Fruit fly (Drosophila melanogaster) whole organism, prepupa: Measurements from ENCODE around the gene flfl.

Experiments used
- Blimp-1 ChIP-seq: fragments of 200-800 bp; sonication (Bioruptor generic); optimal IDR thresholded peaks from 3 replicates; lab custom pipeline; 2017; ENCODE audit warnings: missing biosample characterization, missing genetic modification characterization, mild to moderate bottlenecking, moderate library complexity, missing genetic modification reagents
- CG10631 ChIP-seq: fragments of 200-800 bp; sonication (Bioruptor generic); optimal IDR thresholded peaks from 2 replicates; lab custom pipeline; 2016; ENCODE audit warnings: missing biosample characterization, missing genetic modification characterization
- CG10669 ChIP-seq: fragments of 200-800 bp; sonication (Bioruptor generic); optimal IDR thresholded peaks from 3 replicates; lab custom pipeline; 2018; ENCODE audit warnings: missing biosample characterization, mild to moderate bottlenecking, missing genetic modification characterization, moderate library complexity
- CG11762 ChIP-seq: fragments of 200-800 bp; sonication (Bioruptor generic); optimal IDR thresholded peaks from 3 replicates; lab custom pipeline; 2016; ENCODE audit warnings: missing biosample characterization, missing genetic modification characterization; ENCODE audit not compliant: insufficient read depth
- CG15336 ChIP-seq: fragments of 200-800 bp; sonication (Bioruptor generic); IDR thresholded peaks from 2 replicates; pipeline ENCODE4 v1.3.6; 2022; ENCODE audit warnings: missing biosample characterization, missing genetic modification characterization
- CG1621 ChIP-seq: fragments of 200-800 bp; sonication (Bioruptor generic); optimal IDR thresholded peaks from 3 replicates; lab custom pipeline; 2018; ENCODE audit warnings: missing biosample characterization, mild to moderate bottlenecking, missing genetic modification characterization
- CG16779 ChIP-seq: fragments of 200-800 bp; sonication (Bioruptor generic); optimal IDR thresholded peaks from 3 replicates; lab custom pipeline; 2017; ENCODE audit warnings: missing biosample characterization, mild to moderate bottlenecking, missing genetic modification characterization
- CG3032 ChIP-seq: fragments of 200-800 bp; optimal IDR thresholded peaks from 2 replicates; lab custom pipeline; 2019; ENCODE audit warnings: missing biosample characterization, mild to moderate bottlenecking, missing genetic modification characterization, moderate library complexity
- CG32006 ChIP-seq: fragments of 200-800 bp; sonication (Bioruptor generic); optimal IDR thresholded peaks from 3 replicates; lab custom pipeline; 2017; ENCODE audit warnings: missing biosample characterization, mild to moderate bottlenecking, missing genetic modification characterization
- CG34406 ChIP-seq: fragments of 200-800 bp; sonication (Bioruptor generic); optimal IDR thresholded peaks from 3 replicates; lab custom pipeline; 2016; ENCODE audit warnings: missing biosample characterization, missing genetic modification characterization
- CG3919 ChIP-seq: fragments of 200-800 bp; sonication (Bioruptor generic); optimal IDR thresholded peaks from 3 replicates; lab custom pipeline; 2016; ENCODE audit warnings: missing biosample characterization, missing genetic modification characterization
- CG4318 ChIP-seq: fragments of 200-800 bp; sonication (Bioruptor generic); optimal IDR thresholded peaks from 3 replicates; lab custom pipeline; 2017; ENCODE audit warnings: missing biosample characterization, mild to moderate bottlenecking, missing genetic modification characterization
- CG6163 ChIP-seq: fragments of 200-800 bp; sonication (Bioruptor generic); IDR thresholded peaks from 3 replicates; pipeline ENCODE4 v1.3.6; 2022; ENCODE audit warnings: missing biosample characterization, missing genetic modification characterization
- CG6276 ChIP-seq: fragments of 200-800 bp; sonication (Bioruptor generic); optimal IDR thresholded peaks from 2 replicates; lab custom pipeline; 2017; ENCODE audit warnings: missing biosample characterization, mild to moderate bottlenecking, missing genetic modification characterization
- CG6792 ChIP-seq: fragments of 200-800 bp; sonication (Bioruptor generic); optimal IDR thresholded peaks from 3 replicates; lab custom pipeline; 2016; ENCODE audit warnings: missing biosample characterization, missing genetic modification characterization
- CG6808 ChIP-seq: fragments of 200-800 bp; sonication (Bioruptor generic); optimal IDR thresholded peaks from 3 replicates; lab custom pipeline; 2017; ENCODE audit warnings: missing biosample characterization, missing genetic modification characterization, mild to moderate bottlenecking, moderate library complexity, missing genetic modification reagents
- CG6854 ChIP-seq: fragments of 200-800 bp; sonication (Bioruptor generic); optimal IDR thresholded peaks from 2 replicates; lab custom pipeline; 2017; ENCODE audit warnings: missing biosample characterization, mild to moderate bottlenecking, missing genetic modification characterization
- CG8319 ChIP-seq: fragments of 200-800 bp; sonication (Bioruptor generic); optimal IDR thresholded peaks from 3 replicates; lab custom pipeline; 2016; ENCODE audit warnings: missing biosample characterization, missing genetic modification characterization
- CG9139 ChIP-seq: fragments of 200-800 bp; sonication (Bioruptor generic); optimal IDR thresholded peaks from 3 replicates; lab custom pipeline; 2017; ENCODE audit warnings: missing biosample characterization, mild to moderate bottlenecking, missing genetic modification characterization
- Eip75B ChIP-seq: fragments of 200-800 bp; sonication (Bioruptor generic); optimal IDR thresholded peaks from 3 replicates; lab custom pipeline; 2016; ENCODE audit warnings: missing biosample characterization, missing genetic modification characterization
- Eip93F ChIP-seq: fragments of 200-800 bp; sonication (Bioruptor generic); optimal IDR thresholded peaks from 2 replicates; lab custom pipeline; 2016; ENCODE audit warnings: missing biosample characterization, mild to moderate bottlenecking, missing genetic modification characterization
- Ets96B ChIP-seq: fragments of 200-800 bp; optimal IDR thresholded peaks from 2 replicates; lab custom pipeline; 2019; ENCODE audit warnings: missing biosample characterization, mild to moderate bottlenecking, missing genetic modification characterization, moderate library complexity
- Gug ChIP-seq: fragments of 200-800 bp; sonication (Bioruptor generic); IDR thresholded peaks from 2 replicates; pipeline ENCODE4 v1.3.6; 2022; ENCODE audit warnings: missing biosample characterization, missing genetic modification characterization
- Hr38 ChIP-seq: sonication (Bioruptor generic); optimal IDR thresholded peaks from 2 replicates; lab custom pipeline; 2016; ENCODE audit warnings: missing biosample characterization, missing genetic modification characterization
- Hr39 ChIP-seq: fragments of 200-800 bp; sonication (Bioruptor generic); optimal IDR thresholded peaks from 2 replicates; lab custom pipeline; 2016; ENCODE audit warnings: missing biosample characterization, missing genetic modification characterization
- Hr4 ChIP-seq: fragments of 200-800 bp; sonication (Bioruptor generic); optimal IDR thresholded peaks from 3 replicates; lab custom pipeline; 2016; ENCODE audit warnings: missing biosample characterization, missing genetic modification characterization
- Lpt ChIP-seq: fragments of 200-800 bp; sonication (Bioruptor generic); optimal IDR thresholded peaks from 3 replicates; lab custom pipeline; 2016; ENCODE audit warnings: missing biosample characterization, missing genetic modification characterization
- Met ChIP-seq: fragments of 200-800 bp; sonication (Bioruptor generic); optimal IDR thresholded peaks from 3 replicates; lab custom pipeline; 2016; ENCODE audit warnings: missing biosample characterization, missing genetic modification characterization
- Smox ChIP-seq: fragments of 200-800 bp; sonication (Bioruptor generic); optimal IDR thresholded peaks from 3 replicates; lab custom pipeline; 2016; ENCODE audit warnings: missing biosample characterization, missing genetic modification characterization
- Sox102F ChIP-seq: fragments of 200-800 bp; sonication (Bioruptor generic); optimal IDR thresholded peaks from 2 replicates; lab custom pipeline; 2016; ENCODE audit warnings: missing biosample characterization, mild to moderate bottlenecking, missing genetic modification characterization
- Sox14 ChIP-seq: fragments of 200-800 bp; sonication (Bioruptor generic); optimal IDR thresholded peaks from 3 replicates; lab custom pipeline; 2016; ENCODE audit warnings: missing biosample characterization, missing genetic modification characterization
- Sox15 ChIP-seq: fragments of 200-800 bp; sonication (Bioruptor generic); optimal IDR thresholded peaks from 3 replicates; lab custom pipeline; 2016; ENCODE audit warnings: missing biosample characterization, missing genetic modification characterization
- achi ChIP-seq: fragments of 200-800 bp; sonication (Bioruptor generic); optimal IDR thresholded peaks from 3 replicates; lab custom pipeline; 2016; ENCODE audit warnings: missing biosample characterization, missing genetic modification characterization
- acj6 ChIP-seq: fragments of 200-800 bp; sonication (Bioruptor generic); optimal IDR thresholded peaks from 3 replicates; lab custom pipeline; 2016; ENCODE audit warnings: missing biosample characterization, missing genetic modification characterization
- cyc ChIP-seq: fragments of 200-800 bp; sonication (Bioruptor generic); optimal IDR thresholded peaks from 3 replicates; lab custom pipeline; 2016; ENCODE audit warnings: missing biosample characterization, missing genetic modification characterization
- dac ChIP-seq: fragments of 200-800 bp; sonication (Bioruptor generic); optimal IDR thresholded peaks from 2 replicates; lab custom pipeline; 2017; ENCODE audit warnings: missing biosample characterization, mild to moderate bottlenecking, missing genetic modification characterization
- dsx ChIP-seq: fragments of 200-800 bp; optimal IDR thresholded peaks from 3 replicates; lab custom pipeline; 2019; ENCODE audit warnings: missing biosample characterization, mild to moderate bottlenecking, missing genetic modification characterization, moderate library complexity; ENCODE audit not compliant: poor library complexity, severe bottlenecking
- esn ChIP-seq: fragments of 200-800 bp; sonication (Bioruptor generic); optimal IDR thresholded peaks from 2 replicates; lab custom pipeline; 2016; ENCODE audit warnings: missing biosample characterization, mild to moderate bottlenecking, missing genetic modification characterization, moderate library complexity
- fd59A ChIP-seq: fragments of 200-800 bp; sonication (Bioruptor generic); optimal IDR thresholded peaks from 2 replicates; lab custom pipeline; 2017; ENCODE audit warnings: missing biosample characterization, mild to moderate bottlenecking, missing genetic modification characterization, missing genetic modification reagents
- fd85E ChIP-seq: fragments of 200-800 bp; sonication (Bioruptor generic); optimal IDR thresholded peaks from 3 replicates; lab custom pipeline; 2016; ENCODE audit warnings: missing biosample characterization, missing genetic modification characterization
- fkh ChIP-seq: fragments of 200-800 bp; sonication (Bioruptor generic); optimal IDR thresholded peaks from 3 replicates; lab custom pipeline; 2017; ENCODE audit warnings: missing biosample characterization, mild to moderate bottlenecking, missing genetic modification characterization, moderate library complexity
- net ChIP-seq: fragments of 200-800 bp; sonication (Bioruptor generic); optimal IDR thresholded peaks from 3 replicates; lab custom pipeline; 2016; ENCODE audit warnings: missing biosample characterization, missing genetic modification characterization
- pdm3 ChIP-seq: fragments of 200-800 bp; sonication (Bioruptor generic); optimal IDR thresholded peaks from 3 replicates; lab custom pipeline; 2016; ENCODE audit warnings: missing biosample characterization, missing genetic modification characterization
- salr ChIP-seq, 2 experiments: fragments of 200-800 bp; sonication (Bioruptor generic); optimal IDR thresholded peaks; 3 replicates each; lab custom pipeline; 2016 to 2018; ENCODE audit warnings: missing biosample characterization in 2 of 2, missing genetic modification characterization in 2 of 2, mild to moderate bottlenecking in 1 of 2
- spab ChIP-seq: fragments of 200-800 bp; sonication (Bioruptor generic); optimal IDR thresholded peaks from 2 replicates; lab custom pipeline; 2017; ENCODE audit warnings: missing biosample characterization, mild to moderate bottlenecking, missing genetic modification characterization, missing genetic modification reagents
- svp ChIP-seq: fragments of 200-800 bp; sonication (Bioruptor generic); peaks from one replicate; lab custom pipeline; 2016; ENCODE audit warnings: missing biosample characterization, missing genetic modification characterization
- topi ChIP-seq: fragments of 200-800 bp; sonication (Bioruptor generic); optimal IDR thresholded peaks from 3 replicates; lab custom pipeline; 2016; ENCODE audit warnings: missing biosample characterization, missing genetic modification characterization

The flfl gene

DNA sequence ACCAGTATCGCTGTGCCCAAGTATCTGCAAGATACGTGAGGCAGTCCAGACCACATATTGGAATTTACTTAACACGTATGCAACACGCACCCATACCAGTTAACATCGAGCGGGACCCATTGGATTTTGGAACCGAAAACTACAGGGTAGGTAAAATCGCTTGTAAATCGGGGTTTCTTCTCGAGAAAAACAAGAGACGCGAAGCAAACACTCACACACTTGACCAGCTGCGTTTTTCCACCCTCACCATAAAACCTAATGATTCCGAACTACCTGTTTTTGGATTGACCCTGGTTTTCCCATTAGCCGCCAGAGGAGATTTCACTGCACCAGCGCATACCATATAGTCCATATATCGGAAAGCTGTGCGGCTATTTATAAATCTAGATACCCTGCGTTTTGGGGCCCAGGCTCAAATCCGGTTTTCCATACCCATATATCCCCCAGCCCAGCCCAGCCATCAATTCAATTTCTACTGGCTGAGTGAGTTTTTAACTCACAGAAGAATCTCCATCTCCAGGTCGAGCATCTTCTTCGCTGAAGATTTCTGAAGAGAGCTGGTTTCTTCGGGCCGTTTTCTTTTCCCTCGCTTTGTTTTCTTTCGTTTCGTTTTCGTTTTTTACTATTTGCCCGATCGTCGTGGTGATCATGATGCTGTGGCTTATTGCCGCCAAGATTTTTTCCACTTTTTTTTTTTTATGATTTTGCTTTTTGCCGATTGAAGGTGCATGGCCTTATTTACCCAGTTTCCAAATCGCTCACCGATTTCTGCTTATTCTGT, 32.1 kb downstream of the flfl start (continued):
- TF ChIP-seq fd85E, result no peak
- TF ChIP-seq CG11762, result no peak
- no peak for TF ChIP-seq CG6854 (GFP tag; lab: Kevin White, UChicago)
- peak; percentile 6 for TF ChIP-seq Lpt (GFP tag; lab: Kevin White, UChicago)
- no peak for TF ChIP-seq pdm3 (GFP tag; lab: Kevin White, UChicago)
- TF ChIP-seq Sox102F (GFP tag; lab: Kevin White, UChicago), result no peak
- TF ChIP-seq Smox (GFP tag; lab: Kevin White, UChicago), result no peak
- no peak for TF ChIP-seq CG6792 (GFP tag; lab: Kevin White, UChicago)
- TF ChIP-seq Gug (GFP tag; lab: Robert Waterston, UW), result no peak
- TF ChIP-seq CG6163 (GFP tag; lab: Robert Waterston, UW), result peak; percentile 63; the same call in 1 of the 3 replicates
- TF ChIP-seq dac (GFP tag; lab: Kevin White, UChicago), result no peak
- TF ChIP-seq CG6808 (GFP tag; lab: Kevin White, UChicago), result peak; percentile 81
- TF ChIP-seq, all 60 proteins: peak for 16

dm6 chr3R:13716827-13717226, 33.1 kb downstream of the flfl start:
- TF ChIP-seq spab (GFP tag; lab: Kevin White, UChicago), result peak; percentile 64
- peak; percentile 56 for TF ChIP-seq CG8319
- TF ChIP-seq CG32006 (GFP tag; lab: Kevin White, UChicago), result peak; percentile 93
- TF ChIP-seq topi (GFP tag; lab: Kevin White, UChicago), result peak; percentile 59
- peak; percentile 56 for TF ChIP-seq Met (GFP tag; lab: Kevin White, UChicago)
- TF ChIP-seq CG4318 (GFP tag; lab: Kevin White, UChicago), result peak; percentile 87
- TF ChIP-seq CG6854 (GFP tag; lab: Kevin White, UChicago), result no peak
- peak; percentile 70 for TF ChIP-seq CG10669 (GFP tag; lab: Kevin White, UChicago)
- TF ChIP-seq dac (GFP tag; lab: Kevin White, UChicago), result peak; percentile 88
- peak; percentile 84 for TF ChIP-seq CG10631
- peak; percentile 64 for TF ChIP-seq Ets96B (tag; lab: Kevin White, UChicago)
- TF ChIP-seq achi (GFP tag; lab: Kevin White, UChicago), result peak; percentile 82
- TF ChIP-seq CG3919 (GFP tag; lab: Kevin White, UChicago), result peak; percentile 85
- peak; percentile 80 for TF ChIP-seq CG1621 (tag; lab: Kevin White, UChicago)
- peak; percentile 49 for TF ChIP-seq Sox102F (GFP tag; lab: Kevin White, UChicago)
- TF ChIP-seq CG6276 (GFP tag; lab: Kevin White, UChicago), result peak; percentile 87
- TF ChIP-seq CG16779 (tag; lab: Kevin White, UChicago), result peak; percentile 66
- peak; percentile 85 for TF ChIP-seq pdm3 (GFP tag; lab: Kevin White, UChicago)
- TF ChIP-seq CG15336 (GFP tag; lab: Robert Waterston, UW), result peak; percentile 93
- peak; percentile 66 for TF ChIP-seq fd59A (GFP tag; lab: Kevin White, UChicago)
- TF ChIP-seq fkh (GFP tag; lab: Kevin White, UChicago), result no peak
- peak; percentile 82 for TF ChIP-seq net (GFP tag; lab: Kevin White, UChicago)
- peak; percentile 40 for TF ChIP-seq Sox15 (GFP tag; lab: Kevin White, UChicago)
- peak; percentile 86 for TF ChIP-seq Lpt (GFP tag; lab: Kevin White, UChicago)
- peak; percentile 64 to 77 for TF ChIP-seq salr (GFP tag; optimal IDR thresholded peaks at IDR 0.05; lab: Kevin White, UChicago)
- peak; percentile 67 for TF ChIP-seq Hr39 (GFP tag; lab: Kevin White, UChicago)
- peak; percentile 13 for TF ChIP-seq CG9139 (GFP tag; lab: Kevin White, UChicago)
- peak; percentile 83 for TF ChIP-seq Sox14
- TF ChIP-seq svp (GFP tag; lab: Kevin White, UChicago), result peak; percentile 73
- peak; percentile 92 for TF ChIP-seq Gug (GFP tag; lab: Robert Waterston, UW)
- no peak for TF ChIP-seq Eip93F (GFP tag; lab: Kevin White, UChicago)
- TF ChIP-seq CG6792 (GFP tag; lab: Kevin White, UChicago), result peak; percentile 81
- TF ChIP-seq Eip75B (GFP tag; lab: Kevin White, UChicago), result peak; percentile 88
- TF ChIP-seq CG3032, result peak; percentile 75
- peak; percentile 63 for TF ChIP-seq cyc (GFP tag; lab: Kevin White, UChicago)
- TF ChIP-seq dsx (GFP tag; lab: Kevin White, UChicago), result peak; percentile 70
- TF ChIP-seq Hr4 (GFP tag; lab: Kevin White, UChicago), result peak; percentile 88
- TF ChIP-seq Blimp-1 (GFP tag; lab: Kevin White, UChicago), result no peak
- peak; percentile 51 for TF ChIP-seq CG34406 (GFP tag; lab: Kevin White, UChicago)
- TF ChIP-seq Smox (GFP tag; lab: Kevin White, UChicago), result peak; percentile 51
- TF ChIP-seq esn (GFP tag; lab: Kevin White, UChicago), result peak; percentile 70
- TF ChIP-seq acj6, result peak; percentile 80
- TF ChIP-seq Hr38 (GFP tag; lab: Kevin White, UChicago), result peak; percentile 64
